Worm (Caenorhabditis elegans) whole organism, L2 larva: ENCODE results near the gene nasp-2.

Experiments
- egl-27 ChIP-seq: sonication (generic microtip); optimal IDR thresholded peaks from 3 replicates; lab custom pipeline; 2017; ENCODE audit warnings: missing biosample characterization, missing genetic modification reagents, missing genetic modification characterization
- lin-39 ChIP-seq: fragments of 150-350 bp; optimal IDR thresholded peaks from 2 replicates; lab custom pipeline; 2014; ENCODE audit warnings: missing biosample characterization, missing genetic modification reagents, missing genetic modification characterization
- mbf-1 ChIP-seq: sonication (generic microtip); optimal IDR thresholded peaks from 2 replicates; lab custom pipeline; 2017; ENCODE audit warnings: missing biosample characterization, missing genetic modification characterization
- mdl-1 ChIP-seq, 2 experiments: fragments of 150-350 bp in 1 of 2; sonication (generic microtip) in 1 of 2; optimal IDR thresholded peaks; 2 replicates each; lab custom pipeline; 2017; ENCODE audit warnings: missing biosample characterization in 2 of 2, missing genetic modification characterization in 2 of 2
- nhr-23 ChIP-seq: fragments of 150-350 bp; optimal IDR thresholded peaks from 2 replicates; lab custom pipeline; 2014; ENCODE audit warnings: missing biosample characterization, missing genetic modification reagents, missing genetic modification characterization
- nhr-6 ChIP-seq: fragments of 150-350 bp; optimal IDR thresholded peaks from 2 replicates; lab custom pipeline; 2014; ENCODE audit warnings: missing biosample characterization, missing genetic modification characterization
- zag-1 ChIP-seq: fragments of 150-350 bp; optimal IDR thresholded peaks from 2 replicates; lab custom pipeline; 2014; ENCODE audit warnings: missing biosample characterization, missing genetic modification characterization
- ztf-11 ChIP-seq: sonication (generic microtip); optimal IDR thresholded peaks from 2 replicates; lab custom pipeline; 2017; ENCODE audit warnings: missing biosample characterization, missing genetic modification characterization

ce11 chrV:13339633-13340290, 27.7 kb upstream of the nasp-2 start, which contains the start of the genes str-4 and lgc-48:
- TF ChIP-seq zag-1 (tag; lab: Kevin White, UChicago), result no peak
- no peak for TF ChIP-seq mbf-1 (tag; lab: Kevin White, UChicago)
- no peak for TF ChIP-seq ztf-11 (tag; lab: Kevin White, UChicago)
- no peak for TF ChIP-seq mdl-1 (tag; optimal IDR thresholded peaks at IDR 0.05; lab: Kevin White, UChicago)
- no peak for TF ChIP-seq egl-27 (tag; lab: Kevin White, UChicago)
- no peak for TF ChIP-seq nhr-6 (tag; lab: Kevin White, UChicago)
- TF ChIP-seq nhr-23 (tag; lab: Kevin White, UChicago), result no peak
- TF ChIP-seq lin-39 (tag; lab: Kevin White, UChicago), result no peak
